Fruit fly (Drosophila melanogaster) whole organism, embryonic: Measurements from ENCODE around the gene sll.
A peak's percentile ranks its signal among the peaks of the same experiment; 100 is the strongest.

Source experiments
- Antp ChIP-seq: fragments of 200-800 bp; sonication (Bioruptor generic); optimal IDR thresholded peaks from 3 replicates; lab custom pipeline; 2016; ENCODE audit warnings: missing biosample characterization, missing genetic modification characterization
- Asciz ChIP-seq: fragments of 200-800 bp; sonication (Bioruptor generic); optimal IDR thresholded peaks from 2 replicates; lab custom pipeline; 2017; ENCODE audit warnings: missing biosample characterization, mild to moderate bottlenecking, missing genetic modification characterization, missing genetic modification reagents
- CG10321 ChIP-seq: fragments of 200-800 bp; sonication (Bioruptor generic); IDR thresholded peaks from 2 replicates; pipeline ENCODE4 v1.3.6; 2022; ENCODE audit warnings: missing biosample characterization, missing genetic modification characterization
- CG11398 ChIP-seq: fragments of 200-800 bp; sonication (Bioruptor generic); optimal IDR thresholded peaks from 2 replicates; lab custom pipeline; 2016; ENCODE audit warnings: missing biosample characterization, missing genetic modification characterization
- CG11456 ChIP-seq: fragments of 200-800 bp; sonication (Bioruptor generic); IDR thresholded peaks from 3 replicates; pipeline ENCODE4 v1.3.6; 2022; ENCODE audit warnings: missing biosample characterization, missing genetic modification characterization
- CG12071 ChIP-seq: fragments of 200-800 bp; sonication (Bioruptor generic); optimal IDR thresholded peaks from 3 replicates; lab custom pipeline; 2018; ENCODE audit warnings: missing biosample characterization, mild to moderate bottlenecking, missing genetic modification characterization
- CG12219 ChIP-seq: fragments of 200-800 bp; sonication (Bioruptor generic); optimal IDR thresholded peaks from 3 replicates; lab custom pipeline; 2018; ENCODE audit warnings: missing biosample characterization, mild to moderate bottlenecking, missing genetic modification characterization
- CG12744 ChIP-seq: fragments of 200-800 bp; sonication (Bioruptor generic); optimal IDR thresholded peaks from 2 replicates; lab custom pipeline; 2016; ENCODE audit warnings: missing biosample characterization, missing genetic modification characterization
- CG13296 ChIP-seq: fragments of 200-800 bp; sonication (Bioruptor generic); optimal IDR thresholded peaks from 3 replicates; lab custom pipeline; 2018; ENCODE audit warnings: missing biosample characterization, mild to moderate bottlenecking, missing genetic modification characterization
- CG13424 ChIP-seq: fragments of 200-800 bp; sonication (Bioruptor generic); optimal IDR thresholded peaks from 2 replicates; lab custom pipeline; 2019; ENCODE audit warnings: missing biosample characterization, mild to moderate bottlenecking, missing genetic modification characterization, moderate library complexity
- CG14667 ChIP-seq: fragments of 200-800 bp; sonication (Bioruptor generic); IDR thresholded peaks from 2 replicates; pipeline ENCODE4 v1.3.6; 2022; ENCODE audit warnings: missing biosample characterization, missing genetic modification characterization
- CG1603 ChIP-seq: fragments of 200-800 bp; sonication (Bioruptor generic); optimal IDR thresholded peaks from 2 replicates; lab custom pipeline; 2019; ENCODE audit warnings: missing biosample characterization, mild to moderate bottlenecking, missing genetic modification characterization, moderate library complexity
- CG17328 ChIP-seq: fragments of 200-800 bp; sonication (Bioruptor generic); IDR thresholded peaks from 2 replicates; pipeline ENCODE4 v1.3.6; 2022; ENCODE audit warnings: missing biosample characterization, missing genetic modification characterization
- CG1792 ChIP-seq: fragments of 200-800 bp; sonication (Bioruptor generic); optimal IDR thresholded peaks from 2 replicates; lab custom pipeline; 2016; ENCODE audit warnings: missing biosample characterization, missing genetic modification characterization
- CG18764 ChIP-seq: fragments of 200-800 bp; sonication (Bioruptor generic); optimal IDR thresholded peaks from 3 replicates; lab custom pipeline; 2016; ENCODE audit warnings: missing biosample characterization, missing genetic modification characterization
- CG2116 ChIP-seq: fragments of 200-800 bp; sonication (Bioruptor generic); optimal IDR thresholded peaks from 3 replicates; lab custom pipeline; 2018; ENCODE audit warnings: missing biosample characterization, mild to moderate bottlenecking, missing genetic modification characterization
- CG2202 ChIP-seq: fragments of 200-800 bp; sonication (Bioruptor generic); optimal IDR thresholded peaks from 2 replicates; lab custom pipeline; 2018; ENCODE audit warnings: missing biosample characterization, mild to moderate bottlenecking, missing genetic modification characterization
- CG2875 ChIP-seq: fragments of 200-800 bp; sonication (Bioruptor generic); optimal IDR thresholded peaks from 2 replicates; lab custom pipeline; 2017; ENCODE audit warnings: missing biosample characterization, mild to moderate bottlenecking, missing genetic modification characterization, missing genetic modification reagents
- CG4404 ChIP-seq: fragments of 200-800 bp; sonication (Bioruptor generic); IDR thresholded peaks from 2 replicates; pipeline ENCODE4 v1.3.6; 2022; ENCODE audit warnings: missing biosample characterization, missing genetic modification characterization
- CG5953 ChIP-seq: fragments of 200-800 bp; sonication (Bioruptor generic); IDR thresholded peaks from 2 replicates; pipeline ENCODE4 v1.3.6; 2022; ENCODE audit warnings: missing biosample characterization, missing genetic modification characterization
- CG6272 ChIP-seq: fragments of 200-800 bp; sonication (Bioruptor generic); IDR thresholded peaks from 2 replicates; pipeline ENCODE4 v1.3.6; 2022; ENCODE audit warnings: missing biosample characterization, missing genetic modification characterization
- CG7372 ChIP-seq: fragments of 200-800 bp; sonication (Bioruptor generic); IDR thresholded peaks from 2 replicates; pipeline ENCODE4 v1.3.6; 2022; ENCODE audit warnings: missing biosample characterization, missing genetic modification characterization
- CG7786 ChIP-seq: fragments of 200-800 bp; sonication (Bioruptor generic); optimal IDR thresholded peaks from 2 replicates; lab custom pipeline; 2016; ENCODE audit warnings: missing biosample characterization, missing genetic modification characterization
- CG9727 ChIP-seq: fragments of 200-800 bp; sonication (Bioruptor generic); optimal IDR thresholded peaks from 3 replicates; lab custom pipeline; 2017; ENCODE audit warnings: missing biosample characterization, mild to moderate bottlenecking, missing genetic modification characterization
- CkIIα-i1 ChIP-seq: fragments of 200-800 bp; sonication (Bioruptor generic); IDR thresholded peaks from 2 replicates; pipeline ENCODE4 v1.3.6; 2022; ENCODE audit warnings: missing biosample characterization, missing genetic modification characterization
- ERR ChIP-seq: fragments of 200-800 bp; sonication (Bioruptor generic); optimal IDR thresholded peaks from 2 replicates; lab custom pipeline; 2016; ENCODE audit warnings: missing biosample characterization, missing genetic modification characterization
- Eip74EF ChIP-seq, 2 experiments: fragments of 200-800 bp in 1 of 2; fragments of >200 bp in 1 of 2; sonication (Bioruptor generic) in 1 of 2; optimal IDR thresholded peaks; 2 replicates each; lab custom pipeline; 2017 to 2019; ENCODE audit warnings: missing biosample characterization in 2 of 2, missing genetic modification characterization in 2 of 2, mild to moderate bottlenecking in 1 of 2, moderate library complexity in 1 of 2
- Hand ChIP-seq: fragments of 200-800 bp; sonication (Bioruptor generic); optimal IDR thresholded peaks from 2 replicates; lab custom pipeline; 2017; ENCODE audit warnings: mild to moderate bottlenecking, missing biosample characterization, missing genetic modification reagents, missing genetic modification characterization
- Nf-YB ChIP-seq: fragments of 200-800 bp; sonication (Bioruptor generic); optimal IDR thresholded peaks from 3 replicates; lab custom pipeline; 2019; ENCODE audit warnings: missing biosample characterization, mild to moderate bottlenecking, missing genetic modification characterization, moderate library complexity
- TFAM ChIP-seq: fragments of 200-800 bp; sonication (Bioruptor generic); optimal IDR thresholded peaks from 2 replicates; lab custom pipeline; 2017; ENCODE audit warnings: missing biosample characterization, missing genetic modification characterization, inconsistent platforms
- Usf ChIP-seq: fragments of 200-800 bp; sonication (Bioruptor generic); optimal IDR thresholded peaks from 2 replicates; lab custom pipeline; 2017; ENCODE audit warnings: missing genotype, missing biosample characterization, missing genetic modification characterization
- YL-1 ChIP-seq: fragments of 200-800 bp; sonication (Bioruptor generic); optimal IDR thresholded peaks from 3 replicates; lab custom pipeline; 2017; ENCODE audit warnings: missing biosample characterization, mild to moderate bottlenecking, missing genetic modification characterization
- al ChIP-seq: fragments of 200-800 bp; sonication (Bioruptor generic); IDR thresholded peaks from 2 replicates; pipeline ENCODE4 v1.3.6; 2022; ENCODE audit warnings: missing biosample characterization, missing genetic modification characterization
- amos ChIP-seq: fragments of 200-800 bp; sonication (Bioruptor generic); IDR thresholded peaks from 2 replicates; pipeline ENCODE4 v1.3.6; 2022; ENCODE audit warnings: missing biosample characterization, missing genetic modification characterization; ENCODE audit not compliant: partially characterized antibody
- btn ChIP-seq: fragments of 200-800 bp; sonication (Bioruptor generic); optimal IDR thresholded peaks from 2 replicates; lab custom pipeline; 2016; ENCODE audit warnings: missing biosample characterization, missing genetic modification characterization
- cas ChIP-seq: fragments of 200-800 bp; sonication (Bioruptor generic); IDR thresholded peaks from 2 replicates; pipeline ENCODE4 v1.3.6; 2022; ENCODE audit warnings: missing biosample characterization, missing genetic modification characterization
- caup ChIP-seq: fragments of 200-800 bp; sonication (Bioruptor generic); optimal IDR thresholded peaks from 3 replicates; lab custom pipeline; 2017; ENCODE audit warnings: missing biosample characterization, mild to moderate bottlenecking, missing genetic modification characterization, moderate library complexity; ENCODE audit not compliant: severe bottlenecking
- ci ChIP-seq: fragments of 200-800 bp; sonication (Bioruptor generic); IDR thresholded peaks from 3 replicates; pipeline ENCODE4 v1.3.6; 2022; ENCODE audit warnings: missing biosample characterization, missing genetic modification characterization
- dan ChIP-seq: fragments of 200-800 bp; sonication (Bioruptor generic); IDR thresholded peaks from 2 replicates; pipeline ENCODE4 v1.3.6; 2022; ENCODE audit warnings: missing biosample characterization, missing genetic modification characterization
- exex ChIP-seq: fragments of 200-800 bp; sonication (Bioruptor generic); optimal IDR thresholded peaks from 4 replicates; lab custom pipeline; 2018; ENCODE audit warnings: missing biosample characterization, mild to moderate bottlenecking, missing genetic modification characterization, moderate library complexity
- jigr1 ChIP-seq: fragments of 200-800 bp; sonication (Bioruptor generic); IDR thresholded peaks from 3 replicates; pipeline ENCODE4 v1.3.6; 2022; ENCODE audit warnings: missing biosample characterization, missing genetic modification characterization
- jumu ChIP-seq: fragments of 200-800 bp; sonication (Bioruptor generic); optimal IDR thresholded peaks from 3 replicates; lab custom pipeline; 2016; ENCODE audit warnings: missing biosample characterization, missing genetic modification characterization
- lov ChIP-seq, 2 experiments: fragments of 200-800 bp in 1 of 2; fragments of >200 bp in 1 of 2; sonication (Bioruptor generic) in 1 of 2; IDR thresholded peaks in 1 of 2; optimal IDR thresholded peaks in 1 of 2; 2 replicates in 1 of 2; 3 replicates in 1 of 2; pipeline versions ENCODE4 v1.3.6 to Lab custom; 2017 to 2022; ENCODE audit warnings: missing biosample characterization in 1 of 2, missing genetic modification characterization in 1 of 2
- pan ChIP-seq, 4 experiments: fragments of >200 bp in 3 of 4; fragments of 200-800 bp in 1 of 4; sonication (Bioruptor generic) in 1 of 4; optimal IDR thresholded peaks in 3 of 4; IDR thresholded peaks in 1 of 4; 2 replicates each; pipeline versions ENCODE4 v1.3.6 to Lab custom; 2017 to 2022; ENCODE audit warnings: missing biosample characterization in 2 of 4, missing genetic modification characterization in 2 of 4, mixed read lengths in 1 of 4
- rib ChIP-seq: fragments of 200-800 bp; sonication (Bioruptor generic); IDR thresholded peaks from 2 replicates; pipeline ENCODE4 v1.3.6; 2022; ENCODE audit warnings: missing biosample characterization, missing genetic modification characterization
- sens ChIP-seq: fragments of 200-800 bp; sonication (Bioruptor generic); peaks from one replicate; lab custom pipeline; 2016; ENCODE audit warnings: missing biosample characterization, missing genetic modification characterization
- shn ChIP-seq: fragments of 200-800 bp; sonication (Bioruptor generic); optimal IDR thresholded peaks from 3 replicates; lab custom pipeline; 2016; ENCODE audit warnings: missing biosample characterization, missing genetic modification characterization
- sim ChIP-seq: fragments of 200-800 bp; sonication (Bioruptor generic); IDR thresholded peaks from 2 replicates; pipeline ENCODE4 v1.3.6; 2022; ENCODE audit warnings: missing biosample characterization, missing genetic modification characterization
- sqz ChIP-seq: fragments of 200-800 bp; sonication (Bioruptor generic); optimal IDR thresholded peaks from 3 replicates; lab custom pipeline; 2018; ENCODE audit warnings: missing biosample characterization, mild to moderate bottlenecking, missing genetic modification characterization
- sr ChIP-seq: fragments of 200-800 bp; sonication (Bioruptor generic); IDR thresholded peaks from 3 replicates; pipeline ENCODE4 v1.3.6; 2022; ENCODE audit warnings: missing biosample characterization, missing genetic modification characterization
- tin ChIP-seq: fragments of 200-800 bp; sonication (Bioruptor generic); optimal IDR thresholded peaks from 3 replicates; lab custom pipeline; 2016; ENCODE audit warnings: missing biosample characterization, missing genetic modification characterization

The sll gene

dm6 chr3R:17655040-17655439, 49.1 kb downstream of the sll start (continued):
- no peak for TF ChIP-seq Hand (GFP tag; lab: Kevin White, UChicago)
- no peak for TF ChIP-seq ERR (GFP tag; lab: Kevin White, UChicago)
- no peak for TF ChIP-seq Nf-YB
- TF ChIP-seq CG13424 (tag; lab: Kevin White, UChicago) = no peak
- peak; percentile 21 for TF ChIP-seq CG12744
- TF ChIP-seq YL-1 (GFP tag; lab: Kevin White, UChicago) = peak; percentile 9
- no peak for TF ChIP-seq Antp
- no peak for TF ChIP-seq CG11456 (GFP tag; lab: Robert Waterston, UW)
- peak; percentile 56 for TF ChIP-seq CG1603 (tag; lab: Kevin White, UChicago)
- TF ChIP-seq jumu (GFP tag; lab: Kevin White, UChicago) = no peak
- peak; percentile 7 for TF ChIP-seq sqz (GFP tag; lab: Kevin White, UChicago)
- peak; percentile 65 for TF ChIP-seq CG12219 (GFP tag; lab: Kevin White, UChicago)
- TF ChIP-seq CG7372 (GFP tag; lab: Robert Waterston, UW) = no peak
- no peak for TF ChIP-seq CG7786 (GFP tag; lab: Kevin White, UChicago)
- no peak for TF ChIP-seq CG18764 (GFP tag; lab: Kevin White, UChicago)
- no peak for TF ChIP-seq CG4404
- TF ChIP-seq CG2875 (GFP tag; lab: Kevin White, UChicago) = peak; percentile 50
- no peak for TF ChIP-seq btn (GFP tag; lab: Kevin White, UChicago)
- TF ChIP-seq CG13296 (GFP tag; lab: Kevin White, UChicago) = peak; percentile 13
- no peak for TF ChIP-seq rib (GFP tag; lab: Robert Waterston, UW)
- peak; percentile 38 for TF ChIP-seq Asciz (GFP tag; lab: Kevin White, UChicago)
- TF ChIP-seq cas = no peak
- no peak for TF ChIP-seq sr (GFP tag; lab: Robert Waterston, UW)
- peak; percentile 89 for TF ChIP-seq ci
- TF ChIP-seq pan (optimal IDR thresholded peaks at IDR 0.05; lab: Kevin White, UChicago) = no peak
- peak in 1 of 2 experiments; percentile 25 for TF ChIP-seq pan (GFP tag; optimal IDR thresholded peaks at IDR 0.05 in 1 of 2, IDR thresholded peaks at IDR 0.05 in 1 of 2)
- no peak for TF ChIP-seq CG14667 (GFP tag; lab: Robert Waterston, UW)
- TF ChIP-seq CG10321 (GFP tag; lab: Robert Waterston, UW) = no peak
- TF ChIP-seq CG2202 (tag; lab: Kevin White, UChicago) = peak; percentile 65
- no peak for TF ChIP-seq CG6272
- TF ChIP-seq TFAM = no peak
- no peak for TF ChIP-seq amos (GFP tag; lab: Robert Waterston, UW)
- TF ChIP-seq dan (GFP tag; lab: Robert Waterston, UW) = no peak
- TF ChIP-seq sim (GFP tag; lab: Robert Waterston, UW) = peak; percentile 77
- TF ChIP-seq caup = peak; percentile 10
- no peak for TF ChIP-seq CG1792
- no peak for TF ChIP-seq Eip74EF (GFP tag; optimal IDR thresholded peaks at IDR 0.05; lab: Kevin White, UChicago)
- TF ChIP-seq tin (GFP tag; lab: Kevin White, UChicago) = no peak
- TF ChIP-seq exex (tag; lab: Kevin White, UChicago) = no peak
- no peak for TF ChIP-seq jigr1 (GFP tag; lab: Robert Waterston, UW)
- no peak for TF ChIP-seq CkIIα-i1 (GFP tag; lab: Robert Waterston, UW)
- 0 out of 2 replicates have a peak, but pooled peaks have one; percentile 21 for TF ChIP-seq CG5953
- TF ChIP-seq CG2116 (GFP tag; lab: Kevin White, UChicago) = peak; percentile 48
- peak; percentile 52 for TF ChIP-seq CG17328 (GFP tag; lab: Robert Waterston, UW)
- peak; percentile 41 for TF ChIP-seq CG12071
- TF ChIP-seq lov (optimal IDR thresholded peaks at IDR 0.05; lab: Kevin White, UChicago) = no peak
- peak; percentile 77; the same call in 2 of the 3 replicates for TF ChIP-seq lov (GFP tag; IDR thresholded peaks at IDR 0.05; lab: Robert Waterston, UW)
- TF ChIP-seq CG11398 (GFP tag; lab: Kevin White, UChicago) = no peak
- TF ChIP-seq shn (GFP tag; lab: Kevin White, UChicago) = no peak
- no peak for TF ChIP-seq al (GFP tag; lab: Robert Waterston, UW)
- TF ChIP-seq CG9727 (GFP tag; lab: Kevin White, UChicago) = peak; percentile 22
- peak; percentile 79 for TF ChIP-seq sens (GFP tag; lab: Kevin White, UChicago)
- no peak for TF ChIP-seq Usf (GFP tag; lab: Kevin White, UChicago)
